Fruit fly (Drosophila melanogaster) whole organism, embryonic: ENCODE measurements around the gene CG32428.

Source experiments
- Bdp1 ChIP-seq: fragments of 200-800 bp; sonication (Bioruptor generic); optimal IDR thresholded peaks from 3 replicates; lab custom pipeline; 2016; ENCODE audit warnings: missing biosample characterization, missing genetic modification characterization
- Bgb ChIP-seq: fragments of 200-800 bp; sonication (Bioruptor generic); IDR thresholded peaks from 2 replicates; pipeline ENCODE4 v1.3.6; 2022; ENCODE audit warnings: missing biosample characterization, missing genetic modification characterization; ENCODE audit not compliant: partially characterized antibody
- BtbVII ChIP-seq: fragments of 200-800 bp; sonication (Bioruptor generic); optimal IDR thresholded peaks from 3 replicates; lab custom pipeline; 2017; ENCODE audit warnings: missing biosample characterization, mild to moderate bottlenecking, missing genetic modification characterization
- CG10147 ChIP-seq: fragments of 200-800 bp; sonication (Bioruptor generic); optimal IDR thresholded peaks from 2 replicates; lab custom pipeline; 2019; ENCODE audit warnings: missing biosample characterization, mild to moderate bottlenecking, missing genetic modification characterization, moderate library complexity
- CG12071 ChIP-seq: fragments of 200-800 bp; sonication (Bioruptor generic); optimal IDR thresholded peaks from 3 replicates; lab custom pipeline; 2018; ENCODE audit warnings: missing biosample characterization, mild to moderate bottlenecking, missing genetic modification characterization
- CG13287 ChIP-seq: fragments of 200-800 bp; sonication (Bioruptor generic); IDR thresholded peaks from 2 replicates; pipeline ENCODE4 v1.3.6; 2022; ENCODE audit warnings: missing biosample characterization, missing genetic modification characterization; ENCODE audit not compliant: partially characterized antibody
- CG1529 ChIP-seq: fragments of 200-800 bp; sonication (Bioruptor generic); optimal IDR thresholded peaks from 3 replicates; lab custom pipeline; 2018; ENCODE audit warnings: missing biosample characterization, missing genetic modification characterization
- CG1603 ChIP-seq: fragments of 200-800 bp; sonication (Bioruptor generic); optimal IDR thresholded peaks from 2 replicates; lab custom pipeline; 2019; ENCODE audit warnings: missing biosample characterization, mild to moderate bottlenecking, missing genetic modification characterization, moderate library complexity
- CG16813 ChIP-seq: fragments of 200-800 bp; sonication (Bioruptor generic); IDR thresholded peaks from 3 replicates; pipeline ENCODE4 v1.3.6; 2022; ENCODE audit warnings: missing biosample characterization, missing genetic modification characterization; ENCODE audit not compliant: partially characterized antibody
- CG17186 ChIP-seq: fragments of 200-800 bp; sonication (Bioruptor generic); optimal IDR thresholded peaks from 3 replicates; lab custom pipeline; 2017; ENCODE audit warnings: missing biosample characterization, missing genetic modification reagents, missing genetic modification characterization
- CG18599 ChIP-seq: fragments of 200-800 bp; sonication (Bioruptor generic); optimal IDR thresholded peaks from 3 replicates; lab custom pipeline; 2017; ENCODE audit warnings: missing biosample characterization, missing genetic modification characterization, mild to moderate bottlenecking, moderate library complexity, missing genetic modification reagents
- CG18619 ChIP-seq: fragments of 200-800 bp; sonication (Bioruptor generic); optimal IDR thresholded peaks from 3 replicates; lab custom pipeline; 2017; ENCODE audit warnings: missing biosample characterization, mild to moderate bottlenecking, missing genetic modification characterization
- CG2678 ChIP-seq: fragments of 200-800 bp; sonication (Bioruptor generic); optimal IDR thresholded peaks from 3 replicates; lab custom pipeline; 2019; ENCODE audit warnings: missing biosample characterization, mild to moderate bottlenecking, missing genetic modification characterization, moderate library complexity
- CG31224 ChIP-seq: fragments of 200-800 bp; sonication (Bioruptor generic); IDR thresholded peaks from 2 replicates; pipeline ENCODE4 v1.3.6; 2022; ENCODE audit warnings: missing biosample characterization, missing genetic modification characterization
- CG32767 ChIP-seq: fragments of 200-800 bp; sonication (Bioruptor generic); IDR thresholded peaks from 2 replicates; pipeline ENCODE4 v1.3.6; 2022; ENCODE audit warnings: missing biosample characterization, missing genetic modification characterization
- CG34422 ChIP-seq: fragments of 200-800 bp; sonication (Bioruptor generic); IDR thresholded peaks from 3 replicates; pipeline ENCODE4 v1.3.6; 2022; ENCODE audit warnings: missing biosample characterization, missing genetic modification characterization
- CG4730 ChIP-seq: fragments of 200-800 bp; sonication (Bioruptor generic); IDR thresholded peaks from 2 replicates; pipeline ENCODE4 v1.3.6; 2022; ENCODE audit warnings: missing biosample characterization, missing genetic modification characterization
- CG9215 ChIP-seq: fragments of 200-800 bp; sonication (Bioruptor generic); IDR thresholded peaks from 2 replicates; pipeline ENCODE4 v1.3.6; 2022; ENCODE audit warnings: missing biosample characterization, missing genetic modification characterization
- E2f2 ChIP-seq: fragments of 200-800 bp; sonication (Bioruptor generic); IDR thresholded peaks from 2 replicates; pipeline ENCODE4 v1.3.6; 2022; ENCODE audit warnings: missing biosample characterization, missing genetic modification characterization
- Fer3 ChIP-seq: fragments of 200-800 bp; sonication (Bioruptor generic); optimal IDR thresholded peaks from 2 replicates; lab custom pipeline; 2018; ENCODE audit warnings: missing biosample characterization, mild to moderate bottlenecking, missing genetic modification characterization, moderate library complexity
- HLH4C ChIP-seq: fragments of 200-800 bp; sonication (Bioruptor generic); IDR thresholded peaks from 3 replicates; pipeline ENCODE4 v1.3.6; 2022; ENCODE audit warnings: missing biosample characterization, missing genetic modification characterization; ENCODE audit not compliant: partially characterized antibody
- HLH54F ChIP-seq: fragments of 200-800 bp; sonication (Bioruptor generic); optimal IDR thresholded peaks from 3 replicates; lab custom pipeline; 2016; ENCODE audit warnings: missing biosample characterization, missing genetic modification characterization
- Max ChIP-seq: fragments of 200-800 bp; sonication (Bioruptor generic); optimal IDR thresholded peaks from 2 replicates; lab custom pipeline; 2016; ENCODE audit warnings: missing biosample characterization, mild to moderate bottlenecking, missing genetic modification characterization
- Med ChIP-seq: fragments of 200-800 bp; sonication (Bioruptor generic); peaks from one replicate; lab custom pipeline; 2016; ENCODE audit warnings: missing biosample characterization, missing genetic modification characterization, mild to moderate bottlenecking, inconsistent platforms, moderate library complexity
- Myb ChIP-seq: fragments of 200-800 bp; sonication (Bioruptor generic); optimal IDR thresholded peaks from 2 replicates; lab custom pipeline; 2016; ENCODE audit warnings: missing biosample characterization, missing genetic modification characterization
- PHDP ChIP-seq: fragments of 200-800 bp; sonication (Bioruptor generic); optimal IDR thresholded peaks from 3 replicates; lab custom pipeline; 2018; ENCODE audit warnings: missing biosample characterization, mild to moderate bottlenecking, missing genetic modification characterization, moderate library complexity
- Sox100B ChIP-seq: fragments of 200-800 bp; sonication (Bioruptor generic); optimal IDR thresholded peaks from 3 replicates; lab custom pipeline; 2018; ENCODE audit warnings: missing biosample characterization, mild to moderate bottlenecking, missing genetic modification characterization
- Tbp ChIP-seq: fragments of >200 bp; optimal IDR thresholded peaks from 2 replicates; lab custom pipeline; 2018; ENCODE audit warnings: missing biosample characterization, missing genetic modification characterization
- YL-1 ChIP-seq: fragments of 200-800 bp; sonication (Bioruptor generic); optimal IDR thresholded peaks from 3 replicates; lab custom pipeline; 2017; ENCODE audit warnings: missing biosample characterization, mild to moderate bottlenecking, missing genetic modification characterization
- abd-A ChIP-seq: fragments of 200-800 bp; sonication (Bioruptor generic); optimal IDR thresholded peaks from 3 replicates; lab custom pipeline; 2019; ENCODE audit warnings: missing biosample characterization, mild to moderate bottlenecking, missing genetic modification characterization, moderate library complexity
- amos ChIP-seq: fragments of 200-800 bp; sonication (Bioruptor generic); IDR thresholded peaks from 2 replicates; pipeline ENCODE4 v1.3.6; 2022; ENCODE audit warnings: missing biosample characterization, missing genetic modification characterization; ENCODE audit not compliant: partially characterized antibody
- btn ChIP-seq: fragments of 200-800 bp; sonication (Bioruptor generic); optimal IDR thresholded peaks from 2 replicates; lab custom pipeline; 2016; ENCODE audit warnings: missing biosample characterization, missing genetic modification characterization
- caup ChIP-seq: fragments of 200-800 bp; sonication (Bioruptor generic); optimal IDR thresholded peaks from 3 replicates; lab custom pipeline; 2017; ENCODE audit warnings: missing biosample characterization, mild to moderate bottlenecking, missing genetic modification characterization, moderate library complexity; ENCODE audit not compliant: severe bottlenecking
- dpn ChIP-seq, 2 experiments: fragments of 200-800 bp; sonication (Bioruptor generic); optimal IDR thresholded peaks; 3 replicates each; lab custom pipeline; 2016; ENCODE audit warnings: missing biosample characterization in 2 of 2, missing genetic modification characterization in 2 of 2
- gsb-n ChIP-seq: fragments of 200-800 bp; sonication (Bioruptor generic); optimal IDR thresholded peaks from 3 replicates; lab custom pipeline; 2018; ENCODE audit warnings: missing biosample characterization, mild to moderate bottlenecking, missing genetic modification characterization
- jing ChIP-seq: fragments of 200-800 bp; sonication (Bioruptor generic); optimal IDR thresholded peaks from 2 replicates; lab custom pipeline; 2018; ENCODE audit warnings: missing biosample characterization, mild to moderate bottlenecking, missing genetic modification characterization
- knrl ChIP-seq: fragments of 200-800 bp; sonication (Bioruptor generic); IDR thresholded peaks from 3 replicates; pipeline ENCODE4 v1.3.6; 2022; ENCODE audit warnings: missing biosample characterization, missing genetic modification characterization; ENCODE audit not compliant: partially characterized antibody
- lmd ChIP-seq: fragments of 200-800 bp; sonication (Bioruptor generic); IDR thresholded peaks from 2 replicates; pipeline ENCODE4 v1.3.6; 2022; ENCODE audit warnings: missing biosample characterization, missing genetic modification characterization
- lola ChIP-seq, 3 experiments: fragments of >200 bp in 2 of 3; fragments of 200-800 bp in 1 of 3; sonication (Bioruptor generic) in 1 of 3; optimal IDR thresholded peaks; 2 replicates each; lab custom pipeline; 2017 to 2019; ENCODE audit warnings: missing biosample characterization in 3 of 3, missing genetic modification characterization in 3 of 3, mild to moderate bottlenecking in 1 of 3, moderate library complexity in 1 of 3
- pita ChIP-seq: fragments of 200-800 bp; sonication (Bioruptor generic); optimal IDR thresholded peaks from 2 replicates; lab custom pipeline; 2017; ENCODE audit warnings: missing biosample characterization, mild to moderate bottlenecking, missing genetic modification characterization
- sens ChIP-seq: fragments of 200-800 bp; sonication (Bioruptor generic); peaks from one replicate; lab custom pipeline; 2016; ENCODE audit warnings: missing biosample characterization, missing genetic modification characterization
- sob ChIP-seq: fragments of 200-800 bp; sonication (Bioruptor generic); IDR thresholded peaks from 2 replicates; pipeline ENCODE4 v1.3.6; 2022; ENCODE audit warnings: missing biosample characterization, missing genetic modification characterization
- stwl ChIP-seq: fragments of 200-800 bp; sonication (Bioruptor generic); optimal IDR thresholded peaks from 3 replicates; lab custom pipeline; 2018; ENCODE audit warnings: missing biosample characterization, mild to moderate bottlenecking, missing genetic modification characterization, moderate library complexity
- tap ChIP-seq: fragments of 200-800 bp; optimal IDR thresholded peaks from 3 replicates; lab custom pipeline; 2019; ENCODE audit warnings: missing biosample characterization, mild to moderate bottlenecking, missing genetic modification characterization, moderate library complexity
- vfl ChIP-seq: fragments of 200-800 bp; sonication (Bioruptor generic); optimal IDR thresholded peaks from 2 replicates; lab custom pipeline; 2016; ENCODE audit warnings: missing biosample characterization, missing genetic modification characterization
- vvl ChIP-seq: fragments of 200-800 bp; sonication (Bioruptor generic); IDR thresholded peaks from 2 replicates; pipeline ENCODE4 v1.3.6; 2022; ENCODE audit warnings: missing biosample characterization, missing genetic modification characterization
- zen2 ChIP-seq: fragments of 200-800 bp; sonication (Bioruptor generic); IDR thresholded peaks from 3 replicates; pipeline ENCODE4 v1.3.6; 2022; ENCODE audit warnings: missing biosample characterization, missing genetic modification characterization; ENCODE audit not compliant: partially characterized antibody

CG32428 gene

DNA sequence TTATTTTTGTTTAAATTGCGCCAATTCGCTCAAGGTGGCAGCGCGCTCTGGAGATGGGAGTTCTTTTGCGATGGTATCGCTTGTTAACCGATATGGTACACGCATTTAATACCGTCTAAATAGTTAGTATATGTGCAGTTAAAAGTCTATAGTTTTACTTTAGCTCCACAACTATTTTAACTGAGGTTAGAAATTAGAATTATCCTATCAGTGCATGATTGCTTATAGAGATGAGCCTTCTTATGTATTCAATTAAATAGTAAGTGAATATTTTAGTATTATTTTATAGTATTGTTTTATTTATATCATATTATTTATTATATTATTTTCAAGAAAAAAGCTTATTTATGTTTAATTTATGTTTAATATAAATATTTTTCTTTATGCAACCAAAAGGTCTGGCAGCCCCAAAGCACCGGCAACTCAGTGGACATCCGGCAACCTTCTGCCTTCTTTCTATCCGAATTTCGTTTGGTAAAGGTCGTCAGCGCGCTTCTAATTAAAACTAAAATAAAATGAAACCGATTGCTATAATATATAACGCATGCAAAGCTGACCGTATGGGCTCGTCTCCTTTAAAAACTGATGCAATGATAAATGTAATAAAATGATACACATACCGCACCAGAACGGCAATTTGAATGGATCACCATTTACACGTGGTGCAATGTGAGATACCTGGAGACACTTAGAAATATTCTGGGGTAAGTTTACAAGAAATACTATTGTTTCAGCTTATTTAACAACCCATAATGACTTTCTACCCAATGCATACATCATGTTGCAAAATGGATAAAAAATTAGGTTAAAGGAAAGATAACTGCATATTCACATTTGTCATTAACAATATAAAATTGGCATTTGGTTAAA, 20.5 kb downstream of the CG32428 start, which contains the start of gene CG5199 (continued):
- TF ChIP-seq CG16813 (GFP tag; lab: Robert Waterston, UW) = peak; percentile 89
- peak; percentile 80 for TF ChIP-seq knrl
- peak; percentile 57 for TF ChIP-seq CG34422 (GFP tag; lab: Robert Waterston, UW)
- no peak for TF ChIP-seq sob
- TF ChIP-seq caup (GFP tag; lab: Kevin White, UChicago) = peak; percentile 63
- TF ChIP-seq vfl (GFP tag; lab: Kevin White, UChicago) = no peak
- peak; percentile 62 for TF ChIP-seq E2f2 (GFP tag; lab: Robert Waterston, UW)
- TF ChIP-seq YL-1 (GFP tag; lab: Kevin White, UChicago) = peak; percentile 41
- TF ChIP-seq CG10147 (GFP tag; lab: Kevin White, UChicago) = no peak
- TF ChIP-seq sens (GFP tag; lab: Kevin White, UChicago) = peak; percentile 81
- TF ChIP-seq CG2678 (tag; lab: Kevin White, UChicago) = peak; percentile 75
- TF ChIP-seq amos (GFP tag; lab: Robert Waterston, UW) = peak; percentile 88
- peak; percentile 12 to 53 for TF ChIP-seq dpn (GFP tag; optimal IDR thresholded peaks at IDR 0.05; lab: Kevin White, UChicago)
- TF ChIP-seq HLH54F (GFP tag; lab: Kevin White, UChicago) = peak; percentile 25
- TF ChIP-seq CG12071 = no peak
- peak; percentile 79 for TF ChIP-seq CG13287 (GFP tag; lab: Robert Waterston, UW)
- peak; percentile 70 for TF ChIP-seq gsb-n (tag; lab: Kevin White, UChicago)
- peak in 1 of 3 experiments; percentile 75 for TF ChIP-seq lola (GFP tag; optimal IDR thresholded peaks at IDR 0.05; lab: Kevin White, UChicago)
- peak; percentile 80 for TF ChIP-seq CG9215 (GFP tag; lab: Robert Waterston, UW)
- TF ChIP-seq CG18619 (GFP tag; lab: Kevin White, UChicago) = peak; percentile 55
- TF ChIP-seq PHDP (tag; lab: Kevin White, UChicago) = peak; percentile 62
- TF ChIP-seq CG1529 (GFP tag; lab: Kevin White, UChicago) = no peak
- peak; percentile 50 for TF ChIP-seq stwl
- peak; percentile 75 for TF ChIP-seq lmd (GFP tag; lab: Robert Waterston, UW)
- peak; percentile 42; the same call in 1 of the 2 replicates for TF ChIP-seq CG31224
- peak; percentile 31 for TF ChIP-seq Tbp (GFP tag; lab: Kevin White, UChicago)
- no peak for TF ChIP-seq Bdp1
- TF ChIP-seq vvl = peak; percentile 65
- TF ChIP-seq CG4730 = peak; percentile 54
- no peak for TF ChIP-seq jing
- TF ChIP-seq pita (GFP tag; lab: Kevin White, UChicago) = no peak
- TF ChIP-seq CG18599 (GFP tag; lab: Kevin White, UChicago) = peak; percentile 69
- peak; percentile 25 for TF ChIP-seq Myb (GFP tag; lab: Kevin White, UChicago)
- peak; percentile 69 for TF ChIP-seq Sox100B (GFP tag; lab: Kevin White, UChicago)
- peak; percentile 45 for TF ChIP-seq tap (tag; lab: Kevin White, UChicago)
- TF ChIP-seq HLH4C (GFP tag; lab: Robert Waterston, UW) = peak; percentile 61; the same call in 1 of the 3 replicates
- peak; percentile 46 for TF ChIP-seq BtbVII (GFP tag; lab: Kevin White, UChicago)
- TF ChIP-seq CG1603 (tag; lab: Kevin White, UChicago) = peak; percentile 46
- TF ChIP-seq Fer3 (tag; lab: Kevin White, UChicago) = peak; percentile 43
- TF ChIP-seq CG17186 (GFP tag; lab: Kevin White, UChicago) = peak; percentile 41
- peak; percentile 52; the same call in 1 of the 3 replicates for TF ChIP-seq zen2 (GFP tag; lab: Robert Waterston, UW)
- TF ChIP-seq CG32767 (GFP tag; lab: Robert Waterston, UW) = peak; percentile 49; the same call in 1 of the 2 replicates
- no peak for TF ChIP-seq abd-A
- TF ChIP-seq Bgb = peak; percentile 75
- no peak for TF ChIP-seq btn (GFP tag; lab: Kevin White, UChicago)
- TF ChIP-seq Med = peak; percentile 56
- peak; percentile 45 for TF ChIP-seq Max
